Fruit fly (Drosophila melanogaster) whole organism, wandering third instar larva: ENCODE results near the gene CG12766.

Experiments used
- Abd-B ChIP-seq: fragments of >200 bp; optimal IDR thresholded peaks from 2 replicates; lab custom pipeline; 2017; ENCODE audit warnings: missing biosample characterization, missing genetic modification characterization
- Dfd ChIP-seq: fragments of >200 bp; optimal IDR thresholded peaks from 2 replicates; lab custom pipeline; 2017; ENCODE audit warnings: missing biosample characterization, missing genetic modification characterization
- Dif ChIP-seq: fragments of 200-275, 200-300 bp; sonication (Bioruptor generic); optimal IDR thresholded peaks from 2 replicates; lab custom pipeline; 2018; ENCODE audit warnings: missing biosample characterization, missing genetic modification characterization; ENCODE audit not compliant: partially characterized antibody
- GATAd ChIP-seq: sonication (Bioruptor generic); optimal IDR thresholded peaks from 2 replicates; lab custom pipeline; 2016; ENCODE audit warnings: missing biosample characterization, missing genetic modification characterization
- Hnf4 ChIP-seq: fragments of 200-800 bp; sonication (Bioruptor generic); optimal IDR thresholded peaks from 2 replicates; lab custom pipeline; 2016; ENCODE audit warnings: missing biosample characterization, mild to moderate bottlenecking, missing genetic modification characterization
- Hr78 ChIP-seq: fragments of >200 bp; optimal IDR thresholded peaks from 2 replicates; lab custom pipeline; 2017; ENCODE audit warnings: missing biosample characterization, missing genetic modification characterization
- Hr83 ChIP-seq: fragments of 200-300 bp; sonication (Bioruptor generic); optimal IDR thresholded peaks from 2 replicates; lab custom pipeline; 2016; ENCODE audit warnings: missing biosample characterization, mild to moderate bottlenecking, missing genetic modification characterization, moderate library complexity; ENCODE audit not compliant: poor library complexity, severe bottlenecking
- Jra ChIP-seq: sonication (Bioruptor generic); optimal IDR thresholded peaks from 2 replicates; lab custom pipeline; 2016; ENCODE audit warnings: missing biosample characterization, missing genetic modification characterization
- Myc ChIP-seq: fragments of >200 bp; optimal IDR thresholded peaks from 2 replicates; lab custom pipeline; 2017
- N ChIP-seq: fragments of >200 bp; optimal IDR thresholded peaks from 2 replicates; lab custom pipeline; 2018; ENCODE audit warnings: missing biosample characterization, missing external identifiers, missing genetic modification characterization
- Rel ChIP-seq, 2 experiments: fragments of 200-800 bp; sonication (Bioruptor generic) in 1 of 2; optimal IDR thresholded peaks; 2 replicates in 1 of 2; 3 replicates in 1 of 2; lab custom pipeline; 2016 to 2019; ENCODE audit warnings: mild to moderate bottlenecking in 2 of 2, missing biosample characterization in 2 of 2, missing genetic modification characterization in 2 of 2, moderate library complexity in 1 of 2
- Sp1 ChIP-seq: fragments of 200-800 bp; sonication (Bioruptor generic); optimal IDR thresholded peaks from 3 replicates; lab custom pipeline; 2019; ENCODE audit warnings: missing biosample characterization, mild to moderate bottlenecking, missing genetic modification characterization, moderate library complexity
- Vsx2 ChIP-seq: fragments of 200-300, 225-300 bp; sonication (Bioruptor generic); optimal IDR thresholded peaks from 2 replicates; lab custom pipeline; 2018; ENCODE audit warnings: missing biosample characterization, missing genetic modification characterization; ENCODE audit not compliant: partially characterized antibody
- br ChIP-seq: fragments of 200-800 bp; sonication (Bioruptor generic); optimal IDR thresholded peaks from 2 replicates; lab custom pipeline; 2016; ENCODE audit warnings: missing biosample characterization, missing genetic modification characterization
- brk ChIP-seq: fragments of 200-800 bp; sonication (Bioruptor generic); optimal IDR thresholded peaks from 2 replicates; lab custom pipeline; 2016; ENCODE audit warnings: missing biosample characterization, mild to moderate bottlenecking, missing genetic modification characterization
- dl ChIP-seq, 2 experiments: fragments of 175-275, 200-275 bp in 1 of 2; fragments of 200-275 bp in 1 of 2; sonication (Bioruptor generic); optimal IDR thresholded peaks; lab custom pipeline; 2018; ENCODE audit warnings: mild to moderate bottlenecking in 2 of 2, missing biosample characterization in 2 of 2, missing genetic modification characterization in 2 of 2, moderate library complexity in 2 of 2; ENCODE audit not compliant: partially characterized antibody in 2 of 2, insufficient read depth in 1 of 2
- dmrt93B ChIP-seq: fragments of 200-800 bp; sonication (Bioruptor generic); optimal IDR thresholded peaks from 2 replicates; lab custom pipeline; 2018; ENCODE audit warnings: missing biosample characterization, mild to moderate bottlenecking, missing genetic modification characterization
- dsf ChIP-seq: sonication (Bioruptor generic); optimal IDR thresholded peaks from 2 replicates; lab custom pipeline; 2016; ENCODE audit warnings: missing biosample characterization, missing genetic modification characterization, borderline replicate concordance
- ey ChIP-seq: fragments of 200-800 bp; sonication (Bioruptor generic); optimal IDR thresholded peaks from 2 replicates; lab custom pipeline; 2016; ENCODE audit warnings: missing biosample characterization, missing genetic modification characterization
- foxo ChIP-seq, 2 experiments: fragments of 200-800 bp; sonication (Bioruptor generic); optimal IDR thresholded peaks; 2 replicates in 1 of 2; 3 replicates in 1 of 2; lab custom pipeline; 2016 to 2017; ENCODE audit warnings: missing biosample characterization in 2 of 2, missing genetic modification characterization in 2 of 2
- h ChIP-seq: fragments of 200-800 bp; sonication (Bioruptor generic); optimal IDR thresholded peaks from 3 replicates; lab custom pipeline; 2016; ENCODE audit warnings: missing biosample characterization, mild to moderate bottlenecking, missing genetic modification characterization
- jim ChIP-seq: fragments of 175-275, 200-325 bp; sonication (Bioruptor generic); optimal IDR thresholded peaks from 2 replicates; lab custom pipeline; 2016; ENCODE audit warnings: missing biosample characterization, mild to moderate bottlenecking, missing genetic modification characterization
- lola ChIP-seq: fragments of >200 bp; optimal IDR thresholded peaks from 2 replicates; lab custom pipeline; 2017; ENCODE audit warnings: missing biosample characterization, missing genetic modification characterization
- pan ChIP-seq: fragments of >200 bp; optimal IDR thresholded peaks from 2 replicates; lab custom pipeline; 2017
- psq ChIP-seq: fragments of 200-800 bp; sonication (Bioruptor generic); optimal IDR thresholded peaks from 3 replicates; lab custom pipeline; 2017; ENCODE audit warnings: missing biosample characterization, mild to moderate bottlenecking, missing genetic modification characterization, moderate library complexity
- rgr ChIP-seq: fragments of 200-800 bp; sonication (Bioruptor generic); optimal IDR thresholded peaks from 3 replicates; lab custom pipeline; 2016; ENCODE audit warnings: missing biosample characterization, mild to moderate bottlenecking, missing genetic modification characterization
- sage ChIP-seq: fragments of 200-800 bp; sonication (Bioruptor generic); optimal IDR thresholded peaks from 2 replicates; lab custom pipeline; 2016; ENCODE audit warnings: missing biosample characterization, mild to moderate bottlenecking, missing genetic modification characterization
- tai ChIP-seq: sonication (Bioruptor generic); optimal IDR thresholded peaks from 2 replicates; lab custom pipeline; 2016; ENCODE audit warnings: missing biosample characterization, missing genetic modification characterization
- usp ChIP-seq: fragments of >200 bp; optimal IDR thresholded peaks from 2 replicates; lab custom pipeline; 2017; ENCODE audit warnings: missing biosample characterization, missing genetic modification characterization
- woc ChIP-seq: sonication (Bioruptor generic); optimal IDR thresholded peaks from 2 replicates; lab custom pipeline; 2016; ENCODE audit warnings: missing biosample characterization, mild to moderate bottlenecking, missing genetic modification characterization

CG12766 gene

dm6 chr3L:3932742-3933289 is 7.1 kb downstream of the CG12766 start:
- TF ChIP-seq Hr78 (GFP tag; lab: Kevin White, UChicago) (no peak), foxo (GFP tag; optimal IDR thresholded peaks at IDR 0.05; lab: Kevin White, UChicago) (no peak), tai (peak; percentile 10), Dif (GFP tag; lab: Kevin White, UChicago) (no peak)
- TF ChIP-seq, all 38 proteins: peak for 1

- TF ChIP-seq Myc (lab: Kevin White, UChicago) = no peak
- no peak for TF ChIP-seq Sp1 (GFP tag; lab: Kevin White, UChicago)
- TF ChIP-seq Vsx2 = no peak
- TF ChIP-seq woc (GFP tag; lab: Kevin White, UChicago) = no peak
- TF ChIP-seq N (GFP tag; lab: Kevin White, UChicago) = no peak
- no peak for TF ChIP-seq Hnf4 (GFP tag; lab: Kevin White, UChicago)
- no peak for TF ChIP-seq dsf (GFP tag; lab: Kevin White, UChicago)
- TF ChIP-seq Dif (GFP tag; lab: Kevin White, UChicago) = no peak
- no peak for TF ChIP-seq Abd-B
- TF ChIP-seq Hr78 (GFP tag; lab: Kevin White, UChicago) = no peak
- no peak for TF ChIP-seq Jra (GFP tag; lab: Kevin White, UChicago)
- no peak for TF ChIP-seq brk
- TF ChIP-seq GATAd (GFP tag; lab: Kevin White, UChicago) = no peak
- no peak for TF ChIP-seq Hr83
- no peak for TF ChIP-seq br (GFP tag; lab: Kevin White, UChicago)
These were observed 8.1 kb downstream of the CG12766 start for dm6 chr3L:3931778-3932177.

dm6 chr3L:3930930-3931329 is 9.0 kb downstream of the CG12766 start:
- peak; percentile 36 for TF ChIP-seq tai
- peak; percentile 60 for TF ChIP-seq Myc (lab: Kevin White, UChicago)
- TF ChIP-seq Abd-B = no peak

- TF ChIP-seq psq (GFP tag; lab: Kevin White, UChicago) (peak; percentile 9), rgr (GFP tag; lab: Kevin White, UChicago) (peak; percentile 20), dmrt93B (GFP tag; lab: Kevin White, UChicago) (no peak), Dfd (GFP tag; lab: Kevin White, UChicago) (no peak), h (GFP tag; lab: Kevin White, UChicago) (peak; percentile 27), Vsx2 (peak; percentile 70), Rel (GFP tag; optimal IDR thresholded peaks at IDR 0.05; lab: Kevin White, UChicago) (no peak), Rel (tag; optimal IDR thresholded peaks at IDR 0.05; lab: Kevin White, UChicago) (peak; percentile 23), dl (GFP tag; optimal IDR thresholded peaks at IDR 0.05; lab: Kevin White, UChicago; ENCODE audit: insufficient read depth in 1 of 2, partially characterized antibody in 2 of 2) (no peak)
- TF ChIP-seq, all 38 proteins: peak for 5
These were observed 9.8 kb downstream of the CG12766 start for dm6 chr3L:3929968-3930767.

dm6 chr3L:3928943-3929785 is 10.8 kb downstream of the CG12766 start:
- TF ChIP-seq pan (lab: Kevin White, UChicago) = no peak
- TF ChIP-seq lola = no peak
- TF ChIP-seq Rel (GFP tag; optimal IDR thresholded peaks at IDR 0.05; lab: Kevin White, UChicago) = no peak
- TF ChIP-seq Rel (tag; optimal IDR thresholded peaks at IDR 0.05; lab: Kevin White, UChicago) = peak; percentile 44
- no peak for TF ChIP-seq Dfd (GFP tag; lab: Kevin White, UChicago)
- no peak for TF ChIP-seq Hr83
- no peak for TF ChIP-seq Jra (GFP tag; lab: Kevin White, UChicago)
- no peak for TF ChIP-seq usp (GFP tag; lab: Kevin White, UChicago)
- no peak for TF ChIP-seq brk
- no peak for TF ChIP-seq sage (GFP tag; lab: Kevin White, UChicago)
- peak; percentile 38 for TF ChIP-seq h (GFP tag; lab: Kevin White, UChicago)
- TF ChIP-seq woc (GFP tag; lab: Kevin White, UChicago) = no peak
- TF ChIP-seq N (GFP tag; lab: Kevin White, UChicago) = no peak
- no peak for TF ChIP-seq GATAd (GFP tag; lab: Kevin White, UChicago)
- TF ChIP-seq dsf (GFP tag; lab: Kevin White, UChicago) = no peak
- no peak for TF ChIP-seq jim
- no peak for TF ChIP-seq ey (GFP tag; lab: Kevin White, UChicago)
- peak; percentile 5 for TF ChIP-seq Dif (GFP tag; lab: Kevin White, UChicago)
